Fruit fly (Drosophila melanogaster) whole organism, prepupa: Measurements from ENCODE around the gene Tnpo.
A peak's percentile ranks its signal among the peaks of the same experiment; 100 is the strongest.

Experiments used
- CG10631 ChIP-seq: fragments of 200-800 bp; sonication (Bioruptor generic); optimal IDR thresholded peaks from 2 replicates; lab custom pipeline; 2016; ENCODE audit warnings: missing biosample characterization, missing genetic modification characterization
- CG11294 ChIP-seq: fragments of 200-800 bp; sonication (Bioruptor generic); IDR thresholded peaks from 2 replicates; pipeline ENCODE4 v1.3.6; 2022; ENCODE audit warnings: missing biosample characterization, missing genetic modification characterization
- CG11762 ChIP-seq: fragments of 200-800 bp; sonication (Bioruptor generic); optimal IDR thresholded peaks from 3 replicates; lab custom pipeline; 2016; ENCODE audit warnings: missing biosample characterization, missing genetic modification characterization; ENCODE audit not compliant: insufficient read depth
- CG1621 ChIP-seq: fragments of 200-800 bp; sonication (Bioruptor generic); optimal IDR thresholded peaks from 3 replicates; lab custom pipeline; 2018; ENCODE audit warnings: missing biosample characterization, mild to moderate bottlenecking, missing genetic modification characterization
- CG31627 ChIP-seq: fragments of 200-800 bp; sonication (Bioruptor generic); optimal IDR thresholded peaks from 3 replicates; lab custom pipeline; 2016; ENCODE audit warnings: missing biosample characterization, missing genetic modification characterization
- CG32006 ChIP-seq: fragments of 200-800 bp; sonication (Bioruptor generic); optimal IDR thresholded peaks from 3 replicates; lab custom pipeline; 2017; ENCODE audit warnings: missing biosample characterization, mild to moderate bottlenecking, missing genetic modification characterization
- CG34406 ChIP-seq: fragments of 200-800 bp; sonication (Bioruptor generic); optimal IDR thresholded peaks from 3 replicates; lab custom pipeline; 2016; ENCODE audit warnings: missing biosample characterization, missing genetic modification characterization
- CG3919 ChIP-seq: fragments of 200-800 bp; sonication (Bioruptor generic); optimal IDR thresholded peaks from 3 replicates; lab custom pipeline; 2016; ENCODE audit warnings: missing biosample characterization, missing genetic modification characterization
- CG4318 ChIP-seq: fragments of 200-800 bp; sonication (Bioruptor generic); optimal IDR thresholded peaks from 3 replicates; lab custom pipeline; 2017; ENCODE audit warnings: missing biosample characterization, mild to moderate bottlenecking, missing genetic modification characterization
- CG6792 ChIP-seq: fragments of 200-800 bp; sonication (Bioruptor generic); optimal IDR thresholded peaks from 3 replicates; lab custom pipeline; 2016; ENCODE audit warnings: missing biosample characterization, missing genetic modification characterization
- CG8119 ChIP-seq: fragments of 200-800 bp; sonication (Bioruptor generic); IDR thresholded peaks from 3 replicates; pipeline ENCODE4 v1.3.6; 2022; ENCODE audit warnings: missing biosample characterization, missing genetic modification characterization
- CG8319 ChIP-seq: fragments of 200-800 bp; sonication (Bioruptor generic); optimal IDR thresholded peaks from 3 replicates; lab custom pipeline; 2016; ENCODE audit warnings: missing biosample characterization, missing genetic modification characterization
- CG8632 ChIP-seq: fragments of 200-800 bp; sonication (Bioruptor generic); optimal IDR thresholded peaks from 3 replicates; lab custom pipeline; 2016; ENCODE audit warnings: missing biosample characterization, missing genetic modification characterization
- Eip75B ChIP-seq: fragments of 200-800 bp; sonication (Bioruptor generic); optimal IDR thresholded peaks from 3 replicates; lab custom pipeline; 2016; ENCODE audit warnings: missing biosample characterization, missing genetic modification characterization
- Eip78C ChIP-seq: fragments of 200-800 bp; sonication (Bioruptor generic); peaks from one replicate; lab custom pipeline; 2016; ENCODE audit warnings: missing biosample characterization, missing genetic modification characterization
- Ets21C ChIP-seq: fragments of 200-800 bp; sonication (Bioruptor generic); optimal IDR thresholded peaks from 3 replicates; lab custom pipeline; 2016; ENCODE audit warnings: missing biosample characterization, missing genetic modification characterization
- Hr38 ChIP-seq: sonication (Bioruptor generic); optimal IDR thresholded peaks from 2 replicates; lab custom pipeline; 2016; ENCODE audit warnings: missing biosample characterization, missing genetic modification characterization
- Hr39 ChIP-seq: fragments of 200-800 bp; sonication (Bioruptor generic); optimal IDR thresholded peaks from 2 replicates; lab custom pipeline; 2016; ENCODE audit warnings: missing biosample characterization, missing genetic modification characterization
- OdsH ChIP-seq: fragments of 200-800 bp; sonication (Bioruptor generic); optimal IDR thresholded peaks from 3 replicates; lab custom pipeline; 2016; ENCODE audit warnings: missing biosample characterization, missing genetic modification characterization
- Smox ChIP-seq: fragments of 200-800 bp; sonication (Bioruptor generic); optimal IDR thresholded peaks from 3 replicates; lab custom pipeline; 2016; ENCODE audit warnings: missing biosample characterization, missing genetic modification characterization
- Sox102F ChIP-seq: fragments of 200-800 bp; sonication (Bioruptor generic); optimal IDR thresholded peaks from 2 replicates; lab custom pipeline; 2016; ENCODE audit warnings: missing biosample characterization, mild to moderate bottlenecking, missing genetic modification characterization
- Sox14 ChIP-seq: fragments of 200-800 bp; sonication (Bioruptor generic); optimal IDR thresholded peaks from 3 replicates; lab custom pipeline; 2016; ENCODE audit warnings: missing biosample characterization, missing genetic modification characterization
- achi ChIP-seq: fragments of 200-800 bp; sonication (Bioruptor generic); optimal IDR thresholded peaks from 3 replicates; lab custom pipeline; 2016; ENCODE audit warnings: missing biosample characterization, missing genetic modification characterization
- acj6 ChIP-seq: fragments of 200-800 bp; sonication (Bioruptor generic); optimal IDR thresholded peaks from 3 replicates; lab custom pipeline; 2016; ENCODE audit warnings: missing biosample characterization, missing genetic modification characterization
- dac ChIP-seq: fragments of 200-800 bp; sonication (Bioruptor generic); optimal IDR thresholded peaks from 2 replicates; lab custom pipeline; 2017; ENCODE audit warnings: missing biosample characterization, mild to moderate bottlenecking, missing genetic modification characterization
- dsx ChIP-seq: fragments of 200-800 bp; optimal IDR thresholded peaks from 3 replicates; lab custom pipeline; 2019; ENCODE audit warnings: missing biosample characterization, mild to moderate bottlenecking, missing genetic modification characterization, moderate library complexity; ENCODE audit not compliant: poor library complexity, severe bottlenecking
- eg ChIP-seq: fragments of 200-800 bp; sonication (Bioruptor generic); IDR thresholded peaks from 3 replicates; pipeline ENCODE4 v1.3.6; 2022; ENCODE audit warnings: missing biosample characterization, missing genetic modification characterization
- esn ChIP-seq: fragments of 200-800 bp; sonication (Bioruptor generic); optimal IDR thresholded peaks from 2 replicates; lab custom pipeline; 2016; ENCODE audit warnings: missing biosample characterization, mild to moderate bottlenecking, missing genetic modification characterization, moderate library complexity
- fd59A ChIP-seq: fragments of 200-800 bp; sonication (Bioruptor generic); optimal IDR thresholded peaks from 2 replicates; lab custom pipeline; 2017; ENCODE audit warnings: missing biosample characterization, mild to moderate bottlenecking, missing genetic modification characterization, missing genetic modification reagents
- fd85E ChIP-seq: fragments of 200-800 bp; sonication (Bioruptor generic); optimal IDR thresholded peaks from 3 replicates; lab custom pipeline; 2016; ENCODE audit warnings: missing biosample characterization, missing genetic modification characterization
- fkh ChIP-seq: fragments of 200-800 bp; sonication (Bioruptor generic); optimal IDR thresholded peaks from 3 replicates; lab custom pipeline; 2017; ENCODE audit warnings: missing biosample characterization, mild to moderate bottlenecking, missing genetic modification characterization, moderate library complexity
- net ChIP-seq: fragments of 200-800 bp; sonication (Bioruptor generic); optimal IDR thresholded peaks from 3 replicates; lab custom pipeline; 2016; ENCODE audit warnings: missing biosample characterization, missing genetic modification characterization
- pdm3 ChIP-seq: fragments of 200-800 bp; sonication (Bioruptor generic); optimal IDR thresholded peaks from 3 replicates; lab custom pipeline; 2016; ENCODE audit warnings: missing biosample characterization, missing genetic modification characterization
- salr ChIP-seq, 2 experiments: fragments of 200-800 bp; sonication (Bioruptor generic); optimal IDR thresholded peaks; 3 replicates each; lab custom pipeline; 2016 to 2018; ENCODE audit warnings: missing biosample characterization in 2 of 2, missing genetic modification characterization in 2 of 2, mild to moderate bottlenecking in 1 of 2
- spab ChIP-seq: fragments of 200-800 bp; sonication (Bioruptor generic); optimal IDR thresholded peaks from 2 replicates; lab custom pipeline; 2017; ENCODE audit warnings: missing biosample characterization, mild to moderate bottlenecking, missing genetic modification characterization, missing genetic modification reagents
- topi ChIP-seq: fragments of 200-800 bp; sonication (Bioruptor generic); optimal IDR thresholded peaks from 3 replicates; lab custom pipeline; 2016; ENCODE audit warnings: missing biosample characterization, missing genetic modification characterization
- vri ChIP-seq: fragments of 200-800 bp; sonication (Bioruptor generic); optimal IDR thresholded peaks from 3 replicates; lab custom pipeline; 2016; ENCODE audit warnings: missing biosample characterization, mild to moderate bottlenecking, missing genetic modification characterization

Gene Tnpo

dm6 chr3L:6220187-6220586, 26.9 kb downstream of the Tnpo start, which contains the start of gene CG33946 (continued):
- TF ChIP-seq CG8319 (GFP tag; lab: Kevin White, UChicago): peak; percentile 40
- TF ChIP-seq CG3919 (GFP tag; lab: Kevin White, UChicago): peak; percentile 76
- TF ChIP-seq Smox (GFP tag; lab: Kevin White, UChicago): peak; percentile 74
- TF ChIP-seq fd85E (GFP tag; lab: Kevin White, UChicago): no peak
- peak; percentile 39 for TF ChIP-seq Eip75B (GFP tag; lab: Kevin White, UChicago)
- peak; percentile 74 for TF ChIP-seq esn (GFP tag; lab: Kevin White, UChicago)
- no peak for TF ChIP-seq CG1621 (tag; lab: Kevin White, UChicago)
- TF ChIP-seq fkh: no peak
- TF ChIP-seq dsx (GFP tag; lab: Kevin White, UChicago): no peak
- TF ChIP-seq net: peak; percentile 42
- peak; percentile 58 for TF ChIP-seq acj6 (GFP tag; lab: Kevin White, UChicago)
- peak; percentile 53 for TF ChIP-seq Sox102F (GFP tag; lab: Kevin White, UChicago)
- no peak for TF ChIP-seq spab
- peak; percentile 86 for TF ChIP-seq CG31627 (GFP tag; lab: Kevin White, UChicago)
- TF ChIP-seq topi (GFP tag; lab: Kevin White, UChicago): peak; percentile 75
- TF ChIP-seq CG8632 (GFP tag; lab: Kevin White, UChicago): peak; percentile 37
- TF ChIP-seq vri (GFP tag; lab: Kevin White, UChicago): peak; percentile 35
- peak; percentile 49 for TF ChIP-seq CG10631 (GFP tag; lab: Kevin White, UChicago)
- TF ChIP-seq salr (GFP tag; optimal IDR thresholded peaks at IDR 0.05; lab: Kevin White, UChicago): peak in 1 of 2 experiments; percentile 48
- no peak for TF ChIP-seq dac (GFP tag; lab: Kevin White, UChicago)
- TF ChIP-seq Hr39 (GFP tag; lab: Kevin White, UChicago): peak; percentile 85
- peak; percentile 53 for TF ChIP-seq pdm3 (GFP tag; lab: Kevin White, UChicago)
- peak; percentile 39 for TF ChIP-seq CG6792 (GFP tag; lab: Kevin White, UChicago)
- TF ChIP-seq CG34406 (GFP tag; lab: Kevin White, UChicago): peak; percentile 38
- peak; percentile 72 for TF ChIP-seq Ets21C (GFP tag; lab: Kevin White, UChicago)

- TF ChIP-seq Eip78C (no peak), net (no peak)
These were observed 39.0 kb downstream of the Tnpo start, which contains the start of gene CG13299 for dm6 chr3L:6232261-6232660. CG13299 (minus strand) TSS chr3L:6232361.

dm6 chr3L:6233281-6233680, 40.0 kb downstream of the Tnpo start, which contains the start of gene BG642312:
BG642312 (minus strand) TSS chr3L:6233381.
- TF ChIP-seq Hr39 (GFP tag; lab: Kevin White, UChicago): no peak
- TF ChIP-seq CG8119: no peak
- no peak for TF ChIP-seq CG11762 (GFP tag; lab: Kevin White, UChicago)
- no peak for TF ChIP-seq Sox102F (GFP tag; lab: Kevin White, UChicago)
- TF ChIP-seq fd59A (GFP tag; lab: Kevin White, UChicago): no peak
- TF ChIP-seq acj6 (GFP tag; lab: Kevin White, UChicago): no peak
- no peak for TF ChIP-seq eg (GFP tag; lab: Robert Waterston, UW)
- TF ChIP-seq OdsH (GFP tag; lab: Kevin White, UChicago): no peak
- no peak for TF ChIP-seq vri (GFP tag; lab: Kevin White, UChicago)
- TF ChIP-seq CG11294 (GFP tag; lab: Robert Waterston, UW): no peak
- TF ChIP-seq CG10631 (GFP tag; lab: Kevin White, UChicago): no peak

dm6 chr3L:6234035-6234434, 40.8 kb downstream of the Tnpo start, which contains the start of gene CG42714:
CG42714 (minus strand) TSS chr3L:6234056.
- TF ChIP-seq Sox14 (GFP tag; lab: Kevin White, UChicago) (no peak), eg (GFP tag; lab: Robert Waterston, UW) (no peak), CG6792 (GFP tag; lab: Kevin White, UChicago) (no peak), Ets21C (GFP tag; lab: Kevin White, UChicago) (no peak), topi (GFP tag; lab: Kevin White, UChicago) (no peak), Eip75B (GFP tag; lab: Kevin White, UChicago) (no peak), CG32006 (GFP tag; lab: Kevin White, UChicago) (no peak), pdm3 (GFP tag; lab: Kevin White, UChicago) (no peak), CG4318 (no peak), fd85E (GFP tag; lab: Kevin White, UChicago) (no peak), Hr38 (GFP tag; lab: Kevin White, UChicago) (no peak), achi (no peak)
